Worm (Caenorhabditis elegans): Measurements from ENCODE around the gene nhr-181.

Gene nhr-181

DNA sequence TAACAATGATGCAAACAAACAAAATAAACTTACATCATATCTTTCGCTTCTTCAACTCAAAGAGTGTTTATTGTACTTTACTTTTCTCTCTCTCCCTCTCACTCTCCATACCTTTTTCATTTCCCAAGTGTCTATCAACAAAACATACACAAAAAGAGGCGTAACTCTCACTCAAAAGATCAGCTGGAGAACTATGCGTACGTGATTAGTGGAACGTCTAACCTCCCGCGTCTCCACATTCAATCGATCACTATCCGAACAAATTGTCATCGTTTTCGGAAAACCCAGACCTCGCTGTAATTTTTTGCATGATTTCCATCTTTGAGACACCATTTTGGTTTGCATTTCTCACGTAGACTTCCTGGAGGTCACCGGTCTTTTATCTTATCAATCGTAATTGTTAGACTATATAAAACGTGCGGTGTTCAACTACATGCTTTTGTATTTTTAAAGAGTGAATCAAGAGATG lies 36.7 kb downstream of the nhr-181 start, which contains the start of gene nhr-57:
Gene nhr-57 (plus strand): TSS at position 419 of the 469 bp plus-strand sequence.
- TF ChIP-seq tra-4 (tag; optimal IDR thresholded peaks at IDR 0.05) (no peak), sea-1 (GFP tag; conservative IDR thresholded peaks at IDR 0.05) (no peak), hmg-4 (GFP tag; optimal IDR thresholded peaks at IDR 0.05) (no peak)

DNA sequence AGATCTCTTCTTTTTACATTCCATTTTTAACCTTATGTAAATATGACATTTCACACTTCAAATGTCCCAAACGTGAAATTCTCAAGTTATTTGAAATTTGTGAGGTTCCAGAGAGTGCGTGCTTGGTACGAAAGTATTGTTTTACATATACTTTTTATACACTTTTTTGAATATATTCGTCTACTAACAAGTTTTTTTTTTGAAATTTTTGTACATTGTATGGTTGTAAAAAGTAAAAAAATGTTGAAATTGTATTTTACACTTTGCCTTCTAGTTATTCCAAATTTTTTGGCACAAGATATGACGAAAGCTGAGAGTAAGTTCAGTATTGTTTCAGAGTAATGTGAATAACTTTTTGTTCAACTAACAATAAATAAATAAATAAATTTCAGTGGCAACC lies 39.9 kb downstream of the nhr-181 start, which contains the start of gene lgc-1:
Gene lgc-1 (plus strand): TSS at position 301 of the 400 bp plus-strand sequence.
- TF ChIP-seq ets-7 (tag; optimal IDR thresholded peaks at IDR 0.05) (no peak), ceh-13 (GFP tag; optimal IDR thresholded peaks at IDR 0.05) (no peak), tra-4 (tag; optimal IDR thresholded peaks at IDR 0.05) (no peak), F13C5.2 (tag; optimal IDR thresholded peaks at IDR 0.05) (no peak), tbx-37 (GFP tag; conservative IDR thresholded peaks at IDR 0.05) (no peak), hmg-4 (GFP tag; optimal IDR thresholded peaks at IDR 0.05) (no peak), flt-1 (GFP tag; IDR thresholded peaks at IDR 0.05) (no peak), hnd-1 (tag; optimal IDR thresholded peaks at IDR 0.05) (no peak), hmbx-1 (tag; optimal IDR thresholded peaks at IDR 0.05) (no peak), ceh-36 (tag; optimal IDR thresholded peaks at IDR 0.05) (no peak), B0310.2 (tag; optimal IDR thresholded peaks at IDR 0.05) (no peak), scrt-1 (GFP tag; IDR thresholded peaks at IDR 0.05) (no peak), ama-1 (optimal IDR thresholded peaks at IDR 0.05) (no peak), tbx-11 (GFP tag; IDR thresholded peaks at IDR 0.05) (no peak), aly-1 (tag; optimal IDR thresholded peaks at IDR 0.05) (no peak), pes-1 (GFP tag; IDR thresholded peaks at IDR 0.05) (no peak), sea-1 (GFP tag; conservative IDR thresholded peaks at IDR 0.05) (no peak)

DNA sequence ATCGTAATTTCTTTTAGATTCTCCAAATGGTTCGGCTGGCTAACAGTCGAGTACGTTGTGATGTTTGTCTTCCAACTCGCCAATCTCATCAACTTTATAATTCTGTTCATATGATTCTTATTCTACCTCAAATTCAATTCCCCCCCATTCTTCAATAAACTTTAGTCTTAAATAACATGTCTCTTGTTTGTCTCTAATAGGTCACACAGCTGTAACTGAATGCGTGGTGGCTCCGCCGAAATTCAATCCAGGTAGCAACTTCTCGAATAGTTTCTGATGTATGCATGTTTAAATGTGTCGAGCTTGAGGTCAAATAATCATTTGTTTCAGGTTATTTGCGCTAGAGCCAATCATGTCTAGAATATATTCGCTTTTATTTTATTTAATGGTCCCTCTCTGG lies 43.8 kb downstream of the nhr-181 start, which contains the start of gene lgc-29:
Gene lgc-29 (plus strand): TSS at position 301 of the 400 bp plus-strand sequence.
- TF ChIP-seq ama-1 (optimal IDR thresholded peaks at IDR 0.05) (no peak), ets-7 (tag; optimal IDR thresholded peaks at IDR 0.05) (no peak)

DNA sequence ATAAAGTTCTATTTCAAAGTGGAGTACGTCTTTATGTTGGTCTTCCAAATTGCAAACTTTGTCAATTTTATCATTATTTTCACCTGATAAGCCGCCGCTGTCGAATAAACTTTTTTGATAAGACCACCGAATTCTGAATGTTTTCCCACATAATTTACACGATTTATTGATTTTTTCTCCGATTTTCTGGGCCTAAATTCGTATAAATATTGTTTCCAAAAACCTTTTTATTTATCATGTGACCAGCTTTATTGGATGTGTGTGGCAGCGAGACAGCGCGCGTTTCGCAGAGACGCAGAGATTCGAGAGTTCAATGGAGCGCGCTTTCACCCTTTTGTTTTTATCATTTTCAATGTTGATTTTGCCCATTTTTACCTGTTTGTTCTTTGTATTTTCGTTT lies 48.2 kb downstream of the nhr-181 start:
- TF ChIP-seq hmbx-1 (tag; optimal IDR thresholded peaks at IDR 0.05), result no peak
- no peak for TF ChIP-seq tbx-11 (GFP tag; IDR thresholded peaks at IDR 0.05)
- TF ChIP-seq F13C5.2 (tag; optimal IDR thresholded peaks at IDR 0.05), result no peak
- TF ChIP-seq ceh-36 (tag; optimal IDR thresholded peaks at IDR 0.05), result no peak
- TF ChIP-seq sea-1 (GFP tag; conservative IDR thresholded peaks at IDR 0.05), result no peak
- TF ChIP-seq tra-4 (tag; optimal IDR thresholded peaks at IDR 0.05), result no peak
- no peak for TF ChIP-seq ama-1 (optimal IDR thresholded peaks at IDR 0.05)
- no peak for TF ChIP-seq hmg-4 (GFP tag; optimal IDR thresholded peaks at IDR 0.05)
- no peak for TF ChIP-seq B0310.2 (tag; optimal IDR thresholded peaks at IDR 0.05)
- no peak for TF ChIP-seq ceh-13 (GFP tag; optimal IDR thresholded peaks at IDR 0.05)
- no peak for TF ChIP-seq flt-1 (GFP tag; IDR thresholded peaks at IDR 0.05)
- no peak for TF ChIP-seq pes-1 (GFP tag; IDR thresholded peaks at IDR 0.05)
- TF ChIP-seq ets-7 (tag; optimal IDR thresholded peaks at IDR 0.05), result no peak
- TF ChIP-seq aly-1 (tag; optimal IDR thresholded peaks at IDR 0.05), result no peak

- TF ChIP-seq ama-1 (optimal IDR thresholded peaks at IDR 0.05) (no peak), F13C5.2 (tag; optimal IDR thresholded peaks at IDR 0.05) (no peak), flt-1 (GFP tag; IDR thresholded peaks at IDR 0.05) (no peak), hmg-4 (GFP tag; optimal IDR thresholded peaks at IDR 0.05) (no peak), scrt-1 (GFP tag; IDR thresholded peaks at IDR 0.05) (no peak), ceh-13 (GFP tag; optimal IDR thresholded peaks at IDR 0.05) (no peak), tra-4 (tag; optimal IDR thresholded peaks at IDR 0.05) (no peak), tbx-11 (GFP tag; IDR thresholded peaks at IDR 0.05) (no peak), hmbx-1 (tag; optimal IDR thresholded peaks at IDR 0.05) (no peak), tbx-37 (GFP tag; conservative IDR thresholded peaks at IDR 0.05) (no peak), ets-7 (tag; optimal IDR thresholded peaks at IDR 0.05) (no peak), sea-1 (GFP tag; conservative IDR thresholded peaks at IDR 0.05) (no peak), aly-1 (tag; optimal IDR thresholded peaks at IDR 0.05) (no peak), pes-1 (GFP tag; IDR thresholded peaks at IDR 0.05) (no peak)
Measured at ce11 chrV:4144205-4144604, 49.4 kb downstream of the nhr-181 start, which contains the start of gene Y45G5AL.1. TSS of gene Y45G5AL.1 (plus strand) at chrV:4144505.
